Fruit fly (Drosophila melanogaster): ENCODE data around the gene CG13984.

The CG13984 gene

dm6 chr2L:6308651-6309050 is at the start of gene CG13984, which contains the start of gene CG43922:
Gene CG13984, plus strand, starts transcription at chr2L:6308819.
Gene CG43922, minus strand, starts transcription at chr2L:6308751.
- TF ChIP-seq Gug (GFP tag; IDR thresholded peaks at IDR 0.05): no peak
- TF ChIP-seq dac (GFP tag; optimal IDR thresholded peaks at IDR 0.05): no peak
- no peak for TF ChIP-seq achi (GFP tag; optimal IDR thresholded peaks at IDR 0.05)
- no peak for TF ChIP-seq CG10631 (GFP tag; optimal IDR thresholded peaks at IDR 0.05)
- no peak for TF ChIP-seq CG16779 (tag; optimal IDR thresholded peaks at IDR 0.05)
- TF ChIP-seq ss (GFP tag; optimal IDR thresholded peaks at IDR 0.05): no peak
- TF ChIP-seq CG8632 (GFP tag; optimal IDR thresholded peaks at IDR 0.05): no peak
- no peak for TF ChIP-seq CG10669 (GFP tag; optimal IDR thresholded peaks at IDR 0.05)
- no peak for TF ChIP-seq OdsH (GFP tag; optimal IDR thresholded peaks at IDR 0.05)
- no peak for TF ChIP-seq CG8319 (GFP tag; optimal IDR thresholded peaks at IDR 0.05)
- no peak for TF ChIP-seq CG6792 (GFP tag; optimal IDR thresholded peaks at IDR 0.05)

- no peak for TF ChIP-seq CG6854 (GFP tag; optimal IDR thresholded peaks at IDR 0.05)
- no peak for TF ChIP-seq CG8319 (GFP tag; optimal IDR thresholded peaks at IDR 0.05)
- TF ChIP-seq Eip78C (GFP tag): peak; percentile 8
- peak; percentile 60 for TF ChIP-seq dsx (GFP tag; optimal IDR thresholded peaks at IDR 0.05; ENCODE audit: poor library complexity, severe bottlenecking)
- TF ChIP-seq Met (GFP tag; optimal IDR thresholded peaks at IDR 0.05): no peak
- TF ChIP-seq acj6 (GFP tag; optimal IDR thresholded peaks at IDR 0.05): no peak
- no peak for TF ChIP-seq svp (GFP tag)
- TF ChIP-seq CG6792 (GFP tag; optimal IDR thresholded peaks at IDR 0.05): no peak
- no peak for TF ChIP-seq Ets96B (tag; optimal IDR thresholded peaks at IDR 0.05)
- TF ChIP-seq CG11762 (GFP tag; optimal IDR thresholded peaks at IDR 0.05; ENCODE audit: insufficient read depth): no peak
- no peak for TF ChIP-seq CG11294 (GFP tag; IDR thresholded peaks at IDR 0.05)
- TF ChIP-seq ss (GFP tag; optimal IDR thresholded peaks at IDR 0.05): no peak
- TF ChIP-seq Eip75B (GFP tag; optimal IDR thresholded peaks at IDR 0.05): no peak
- TF ChIP-seq esn (GFP tag; optimal IDR thresholded peaks at IDR 0.05): no peak
Observed at dm6 chr2L:6259629-6260028, 49.0 kb upstream of the CG13984 start.

- no peak for TF ChIP-seq pdm3 (GFP tag; optimal IDR thresholded peaks at IDR 0.05)
- no peak for TF ChIP-seq acj6 (GFP tag; optimal IDR thresholded peaks at IDR 0.05)
Observed at dm6 chr2L:6264390-6264789, 44.2 kb upstream of the CG13984 start, which contains the start of gene CG13983. Gene CG13983, minus strand, starts transcription at chr2L:6264490.

dm6 chr2L:6271384-6271783 is 37.2 kb upstream of the CG13984 start:
- TF ChIP-seq dac (GFP tag; optimal IDR thresholded peaks at IDR 0.05): no peak
- TF ChIP-seq CG8632 (GFP tag; optimal IDR thresholded peaks at IDR 0.05): no peak
- TF ChIP-seq CG10631 (GFP tag; optimal IDR thresholded peaks at IDR 0.05): no peak
- TF ChIP-seq Ets96B (tag; optimal IDR thresholded peaks at IDR 0.05): no peak
- TF ChIP-seq CG11762 (GFP tag; optimal IDR thresholded peaks at IDR 0.05; ENCODE audit: insufficient read depth): no peak
- TF ChIP-seq eg (GFP tag; IDR thresholded peaks at IDR 0.05): peak; percentile 65
- no peak for TF ChIP-seq spab (GFP tag; optimal IDR thresholded peaks at IDR 0.05)
- no peak for TF ChIP-seq Smox (GFP tag; optimal IDR thresholded peaks at IDR 0.05)
- no peak for TF ChIP-seq CG3032 (tag; optimal IDR thresholded peaks at IDR 0.05)
- no peak for TF ChIP-seq CG11294 (GFP tag; IDR thresholded peaks at IDR 0.05)
- no peak for TF ChIP-seq CG1621 (tag; optimal IDR thresholded peaks at IDR 0.05)
- TF ChIP-seq CG16779 (tag; optimal IDR thresholded peaks at IDR 0.05): no peak
- TF ChIP-seq pdm3 (GFP tag; optimal IDR thresholded peaks at IDR 0.05): no peak
- TF ChIP-seq achi (GFP tag; optimal IDR thresholded peaks at IDR 0.05): no peak
- no peak for TF ChIP-seq cyc (GFP tag; optimal IDR thresholded peaks at IDR 0.05)
- TF ChIP-seq Lpt (GFP tag; optimal IDR thresholded peaks at IDR 0.05): peak; percentile 32
- TF ChIP-seq CG6276 (GFP tag; optimal IDR thresholded peaks at IDR 0.05): peak; percentile 72
- no peak for TF ChIP-seq esn (GFP tag; optimal IDR thresholded peaks at IDR 0.05)
- TF ChIP-seq Sox14 (GFP tag; optimal IDR thresholded peaks at IDR 0.05): no peak
- TF ChIP-seq CG8119 (GFP tag; IDR thresholded peaks at IDR 0.05): peak; percentile 68; the same call in 2 of the 3 replicates
- no peak for TF ChIP-seq CG11902 (GFP tag; optimal IDR thresholded peaks at IDR 0.05)
- no peak for TF ChIP-seq CG31627 (GFP tag; optimal IDR thresholded peaks at IDR 0.05)
- no peak for TF ChIP-seq lz (GFP tag; optimal IDR thresholded peaks at IDR 0.05)
- TF ChIP-seq fkh (GFP tag; optimal IDR thresholded peaks at IDR 0.05): no peak
- no peak for TF ChIP-seq Met (GFP tag; optimal IDR thresholded peaks at IDR 0.05)
- TF ChIP-seq topi (GFP tag; optimal IDR thresholded peaks at IDR 0.05): no peak
- no peak for TF ChIP-seq CG8319 (GFP tag; optimal IDR thresholded peaks at IDR 0.05)
- peak; percentile 46 for TF ChIP-seq CG15336 (GFP tag; IDR thresholded peaks at IDR 0.05)
- no peak for TF ChIP-seq vri (GFP tag; optimal IDR thresholded peaks at IDR 0.05)
- no peak for TF ChIP-seq CG6808 (GFP tag; optimal IDR thresholded peaks at IDR 0.05)
- TF ChIP-seq salr (GFP tag; optimal IDR thresholded peaks at IDR 0.05): no peak
- no peak for TF ChIP-seq CG34406 (GFP tag; optimal IDR thresholded peaks at IDR 0.05)
- TF ChIP-seq ss (GFP tag; optimal IDR thresholded peaks at IDR 0.05): no peak
- no peak for TF ChIP-seq Gug (GFP tag; IDR thresholded peaks at IDR 0.05)
- no peak for TF ChIP-seq CG6854 (GFP tag; optimal IDR thresholded peaks at IDR 0.05)
- TF ChIP-seq CG32006 (GFP tag; optimal IDR thresholded peaks at IDR 0.05): peak; percentile 24

All from whole organism, prepupa.